Worm (Caenorhabditis elegans): ENCODE data around the gene glb-3.
A peak's percentile ranks its signal among the peaks of the same experiment; 100 is the strongest.
"Not testable (repeated sequence)": the region's sequence is repeated elsewhere in the genome, so short reads cannot be mapped to it uniquely, and the experiment has no call there.

Gene glb-3

ce11 chrV:11134296-11134695 is at the start of gene glb-3:
TSS of gene glb-3 (plus strand) at chrV:11134596.
- TF ChIP-seq him-1 (tag; optimal IDR thresholded peaks at IDR 0.05) (no peak), W03F9.2 (tag; optimal IDR thresholded peaks at IDR 0.05) (no peak), dao-5 (tag; optimal IDR thresholded peaks at IDR 0.05) (no peak)

- TF ChIP-seq W03F9.2 (tag; optimal IDR thresholded peaks at IDR 0.05) (no peak), dao-5 (tag; optimal IDR thresholded peaks at IDR 0.05) (no peak), him-1 (tag; optimal IDR thresholded peaks at IDR 0.05) (no peak)
These were observed 47.3 kb upstream of the glb-3 start for ce11 chrV:11087119-11087518.

- no peak for TF ChIP-seq dao-5 (tag; optimal IDR thresholded peaks at IDR 0.05)
These were observed 46.8 kb upstream of the glb-3 start, which contains the start of gene Y42A5A.1 for ce11 chrV:11087519-11087998. TSS of gene Y42A5A.1 (plus strand) at chrV:11087948.

ce11 chrV:11093163-11094091 is 41.0 kb upstream of the glb-3 start, which contains the start of gene lact-8:
TSS of gene lact-8 (minus strand) at chrV:11093607.
- TF ChIP-seq dao-5 (tag; optimal IDR thresholded peaks at IDR 0.05), result no peak
- no peak for TF ChIP-seq him-1 (tag; optimal IDR thresholded peaks at IDR 0.05)
- TF ChIP-seq W03F9.2 (tag; optimal IDR thresholded peaks at IDR 0.05), result no peak

- no peak for TF ChIP-seq W03F9.2 (tag; optimal IDR thresholded peaks at IDR 0.05)
- no peak for TF ChIP-seq dao-5 (tag; optimal IDR thresholded peaks at IDR 0.05)
- no peak for TF ChIP-seq him-1 (tag; optimal IDR thresholded peaks at IDR 0.05)
These were observed 39.7 kb upstream of the glb-3 start for ce11 chrV:11094698-11095097.

- TF ChIP-seq W03F9.2 (tag; optimal IDR thresholded peaks at IDR 0.05), result no peak
- no peak for TF ChIP-seq him-1 (tag; optimal IDR thresholded peaks at IDR 0.05)
- TF ChIP-seq dao-5 (tag; optimal IDR thresholded peaks at IDR 0.05), result no peak
These were observed 38.5 kb upstream of the glb-3 start, which contains the start of gene Y42A5A.3 for ce11 chrV:11095873-11096272. TSS of gene Y42A5A.3 (minus strand) at chrV:11095973.

- TF ChIP-seq dao-5 (tag; optimal IDR thresholded peaks at IDR 0.05) (no peak), W03F9.2 (tag; optimal IDR thresholded peaks at IDR 0.05) (no peak), him-1 (tag; optimal IDR thresholded peaks at IDR 0.05) (no peak)
These were observed 35.8 kb upstream of the glb-3 start, which contains the start of gene cdkl-1 for ce11 chrV:11098599-11098998. TSS of gene cdkl-1 (plus strand) at chrV:11098899.

ce11 chrV:11104408-11104807 is 30.0 kb upstream of the glb-3 start:
- TF ChIP-seq dao-5 (tag; optimal IDR thresholded peaks at IDR 0.05) (no peak), W03F9.2 (tag; optimal IDR thresholded peaks at IDR 0.05) (no peak), him-1 (tag; optimal IDR thresholded peaks at IDR 0.05) (no peak)

- not testable (repeated sequence) for TF ChIP-seq W03F9.2, him-1, dao-5 (tag; optimal IDR thresholded peaks at IDR 0.05)
These were observed 24.7 kb upstream of the glb-3 start, which contains the start of gene Y42A5A.5 for ce11 chrV:11109647-11110046. TSS of gene Y42A5A.5 (minus strand) at chrV:11109747.

- TF ChIP-seq him-1 (tag; optimal IDR thresholded peaks at IDR 0.05) (no peak), W03F9.2 (tag; optimal IDR thresholded peaks at IDR 0.05) (peak; percentile 68)
These were observed 21.3 kb upstream of the glb-3 start, which contains the start of gene erfa-3 for ce11 chrV:11113041-11113574. TSS of gene erfa-3 (minus strand) at chrV:11113091.

ce11 chrV:11113607-11114006 is 20.8 kb upstream of the glb-3 start, which contains the start of gene math-33:
TSS of gene math-33 (plus strand) at chrV:11113907.
- no peak for TF ChIP-seq dao-5 (tag; optimal IDR thresholded peaks at IDR 0.05)
- no peak for TF ChIP-seq him-1 (tag; optimal IDR thresholded peaks at IDR 0.05)
- TF ChIP-seq W03F9.2 (tag; optimal IDR thresholded peaks at IDR 0.05), result no peak

ce11 chrV:11118179-11118725 is 16.1 kb upstream of the glb-3 start:
- TF ChIP-seq dao-5 (tag; optimal IDR thresholded peaks at IDR 0.05) (no peak), W03F9.2 (tag; optimal IDR thresholded peaks at IDR 0.05) (no peak), him-1 (tag; optimal IDR thresholded peaks at IDR 0.05) (no peak)

- TF ChIP-seq dao-5 (tag; optimal IDR thresholded peaks at IDR 0.05) (no peak), him-1 (tag; optimal IDR thresholded peaks at IDR 0.05) (no peak), W03F9.2 (tag; optimal IDR thresholded peaks at IDR 0.05) (no peak)
These were observed 15.1 kb upstream of the glb-3 start, which contains the start of gene scb-1 for ce11 chrV:11119294-11119755. TSS of gene scb-1 (minus strand) at chrV:11119705.
